Fruit fly (Drosophila melanogaster): ENCODE data around the gene Sod1.

Gene Sod1

dm6 chr3L:11070372-11070854 is 43.1 kb downstream of the Sod1 start, which contains the start of gene Mocs1 (continued):
- no peak for TF ChIP-seq Kr (GFP tag; optimal IDR thresholded peaks at IDR 0.05)
- no peak for TF ChIP-seq Mad (GFP tag; optimal IDR thresholded peaks at IDR 0.05)
- TF ChIP-seq CG4424 (GFP tag; optimal IDR thresholded peaks at IDR 0.05): no peak
- TF ChIP-seq Max (GFP tag; optimal IDR thresholded peaks at IDR 0.05): no peak
- TF ChIP-seq Hmr (GFP tag; optimal IDR thresholded peaks at IDR 0.05): peak; percentile 22
- TF ChIP-seq Opbp (GFP tag; IDR thresholded peaks at IDR 0.05; ENCODE audit: partially characterized antibody): no peak
- TF ChIP-seq tin (GFP tag; optimal IDR thresholded peaks at IDR 0.05): no peak
- no peak for TF ChIP-seq CG11695 (GFP tag; IDR thresholded peaks at IDR 0.05)
- no peak for TF ChIP-seq Myb (GFP tag; optimal IDR thresholded peaks at IDR 0.05)
- TF ChIP-seq oc (tag; optimal IDR thresholded peaks at IDR 0.05): no peak
- TF ChIP-seq CG32532 (GFP tag; IDR thresholded peaks at IDR 0.05): peak; percentile 53
- TF ChIP-seq NC2β (GFP tag; optimal IDR thresholded peaks at IDR 0.05): no peak
- TF ChIP-seq CG12299 (tag; optimal IDR thresholded peaks at IDR 0.05): no peak
- TF ChIP-seq CG3281 (GFP tag; optimal IDR thresholded peaks at IDR 0.05): no peak
- no peak for TF ChIP-seq lilli (GFP tag; optimal IDR thresholded peaks at IDR 0.05)
- no peak for TF ChIP-seq CG14050 (GFP tag; IDR thresholded peaks at IDR 0.05)
- peak in 1 of 2 experiments; percentile 6 for TF ChIP-seq Trl (optimal IDR thresholded peaks at IDR 0.05)
- no peak for TF ChIP-seq Trl (GFP tag; optimal IDR thresholded peaks at IDR 0.05)
- TF ChIP-seq CG17385 (GFP tag; optimal IDR thresholded peaks at IDR 0.05): no peak
- peak; percentile 88; the same call in 3 of the 4 replicates for TF ChIP-seq chinmo (GFP tag; IDR thresholded peaks at IDR 0.05; ENCODE audit: partially characterized antibody)
- TF ChIP-seq CG1602 (GFP tag; optimal IDR thresholded peaks at IDR 0.05): no peak
- TF ChIP-seq CG7372 (GFP tag; IDR thresholded peaks at IDR 0.05): no peak
- no peak for TF ChIP-seq CG1529 (GFP tag; optimal IDR thresholded peaks at IDR 0.05)
- no peak for TF ChIP-seq HmgD (GFP tag; optimal IDR thresholded peaks at IDR 0.05)
- TF ChIP-seq CG18599 (GFP tag; optimal IDR thresholded peaks at IDR 0.05): peak; percentile 6
- no peak for TF ChIP-seq gfzf (GFP tag; optimal IDR thresholded peaks at IDR 0.05)
- TF ChIP-seq fd3F (GFP tag; optimal IDR thresholded peaks at IDR 0.05): no peak
- no peak for TF ChIP-seq zen (tag; optimal IDR thresholded peaks at IDR 0.05)
- no peak for TF ChIP-seq row (GFP tag; IDR thresholded peaks at IDR 0.05)
- TF ChIP-seq gcm (GFP tag; optimal IDR thresholded peaks at IDR 0.05): no peak
- no peak for TF ChIP-seq onecut (GFP tag; IDR thresholded peaks at IDR 0.05)
- TF ChIP-seq CG13123 (GFP tag; optimal IDR thresholded peaks at IDR 0.05): no peak
- no peak for TF ChIP-seq Gug (GFP tag; IDR thresholded peaks at IDR 0.05)
- no peak for TF ChIP-seq Gsc (GFP tag; IDR thresholded peaks at IDR 0.05)
- no peak for TF ChIP-seq nau (GFP tag; optimal IDR thresholded peaks at IDR 0.05)
- TF ChIP-seq ewg (GFP tag; optimal IDR thresholded peaks at IDR 0.05): no peak
- no peak for TF ChIP-seq Doc2 (GFP tag; IDR thresholded peaks at IDR 0.05)
- no peak for TF ChIP-seq CG18262 (tag; optimal IDR thresholded peaks at IDR 0.05)
- no peak for TF ChIP-seq CG8765 (GFP tag; IDR thresholded peaks at IDR 0.05)
- no peak for TF ChIP-seq Antp (GFP tag; optimal IDR thresholded peaks at IDR 0.05)
- peak in 1 of 2 experiments; percentile 96 for TF ChIP-seq Pdp1 (GFP tag; optimal IDR thresholded peaks at IDR 0.05)
- TF ChIP-seq MESR4 (GFP tag; optimal IDR thresholded peaks at IDR 0.05): no peak
- no peak for TF ChIP-seq Dad (GFP tag; optimal IDR thresholded peaks at IDR 0.05)
- no peak for TF ChIP-seq CG3065 (GFP tag; optimal IDR thresholded peaks at IDR 0.05)
- no peak for TF ChIP-seq CG6254 (GFP tag; optimal IDR thresholded peaks at IDR 0.05)
- TF ChIP-seq CG31365 (tag; optimal IDR thresholded peaks at IDR 0.05): no peak
- TF ChIP-seq ro (GFP tag; IDR thresholded peaks at IDR 0.05): no peak
- TF ChIP-seq CG2116 (GFP tag; optimal IDR thresholded peaks at IDR 0.05): no peak
- no peak for TF ChIP-seq CG12942 (GFP tag; optimal IDR thresholded peaks at IDR 0.05)
- TF ChIP-seq prd (optimal IDR thresholded peaks at IDR 0.05): no peak
- no peak for TF ChIP-seq prd (GFP tag; IDR thresholded peaks at IDR 0.05)
- TF ChIP-seq disco-r (GFP tag; optimal IDR thresholded peaks at IDR 0.05): no peak
- TF ChIP-seq CG4404 (GFP tag; IDR thresholded peaks at IDR 0.05): no peak

Data from whole organism, embryonic.